Fruit fly (Drosophila melanogaster): Measurements from ENCODE around the gene Sms.

DNA sequence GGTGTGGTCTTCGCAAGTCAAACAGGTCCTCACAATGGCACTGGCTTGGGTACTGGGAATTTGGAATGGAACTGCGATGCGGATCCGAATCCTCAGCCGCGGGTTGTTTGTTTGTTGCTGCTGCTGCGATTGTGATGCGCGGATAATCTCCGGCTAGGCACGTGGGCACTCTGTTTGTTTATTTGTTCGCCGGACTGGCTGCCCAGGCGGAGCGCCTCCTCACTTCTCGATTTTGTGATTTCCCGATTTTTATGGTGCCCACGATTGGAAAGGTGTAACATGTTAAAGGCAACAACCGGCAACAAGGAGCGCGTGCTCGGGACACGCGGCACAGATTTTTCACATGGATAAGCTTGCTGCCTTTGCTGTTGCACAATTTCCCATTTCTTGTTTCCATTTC is 42.7 kb upstream of the Sms start:
- no peak for TF ChIP-seq pan (optimal IDR thresholded peaks at IDR 0.05)
- no peak for TF ChIP-seq Dll (optimal IDR thresholded peaks at IDR 0.05)
- no peak for TF ChIP-seq psq (optimal IDR thresholded peaks at IDR 0.05)
